ENCODE assay signal across 1 worm cellular context in the genomic region with DNA sequence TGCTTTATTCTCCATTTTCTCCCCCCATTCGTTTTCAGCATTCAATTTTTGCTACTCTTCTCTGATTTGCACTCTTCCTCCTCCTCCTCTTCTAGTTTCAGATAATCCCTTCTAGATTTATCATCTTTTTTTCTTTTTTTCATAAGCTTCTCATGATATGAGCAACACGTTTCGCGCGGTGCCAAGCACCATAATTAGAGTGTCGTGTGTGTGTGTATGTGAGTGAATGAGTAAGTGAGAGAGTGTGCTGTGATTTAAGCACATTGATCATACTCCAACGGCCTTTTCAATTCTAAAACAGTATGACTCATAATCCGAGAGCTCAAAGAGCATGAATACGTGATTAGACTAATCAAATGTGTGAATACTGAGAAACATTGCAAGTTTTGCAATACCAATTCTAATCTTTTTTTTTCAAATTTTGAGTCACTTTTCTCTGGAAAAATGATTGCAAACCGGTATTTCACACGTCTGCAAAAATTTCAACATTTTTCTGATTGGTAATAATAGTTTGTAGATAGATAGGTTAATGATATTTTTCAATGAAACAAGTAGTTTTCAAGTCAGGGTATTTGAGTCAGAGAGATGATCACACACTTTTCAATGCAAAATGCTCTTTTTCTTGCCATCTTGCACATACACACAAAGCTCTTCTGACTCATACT.
TF ChIP-seq lines count a peak whose summit lies in the region.

No protein-coding gene starts in this region.

TF ChIP-seq in whole organism, L1 larva, 84 proteins besides CTCF, POLR2A, EP300 and RAD21 (continued from another document):
- no peak for TF ChIP-seq aha-1 (tag; optimal IDR thresholded peaks at IDR 0.05; lab: Kevin White, UChicago)
- no peak for TF ChIP-seq zag-1 (tag; optimal IDR thresholded peaks at IDR 0.05; lab: Kevin White, UChicago)
- TF ChIP-seq ceh-88 (GFP tag; IDR thresholded peaks at IDR 0.05; lab: Robert Waterston, UW): 0 out of 2 replicates have a peak, but pooled peaks have one; percentile 13
- TF ChIP-seq alr-1 (tag; optimal IDR thresholded peaks at IDR 0.05; lab: Kevin White, UChicago; ENCODE audit: borderline replicate concordance): no peak
- TF ChIP-seq jun-1 (tag; optimal IDR thresholded peaks at IDR 0.05; lab: Kevin White, UChicago): peak; percentile 58
- no peak for TF ChIP-seq skn-1 (tag; optimal IDR thresholded peaks at IDR 0.05; lab: Kevin White, UChicago)
